Worm (Caenorhabditis elegans) whole organism, L2 larva: ENCODE data around the gene col-176.

Experiments used
- ZK546.5 ChIP-seq: sonication (generic microtip); optimal IDR thresholded peaks from 2 replicates; lab custom pipeline; 2017; ENCODE audit warnings: missing biosample characterization, missing genetic modification characterization
- ama-1 ChIP-seq: fragments of 150-350 bp; optimal IDR thresholded peaks from 2 replicates; lab custom pipeline; 2018; ENCODE audit warnings: inconsistent platforms
- blmp-1 ChIP-seq: sonication (generic microtip); optimal IDR thresholded peaks from 2 replicates; lab custom pipeline; 2017; ENCODE audit warnings: missing genetic modification characterization, mild to moderate bottlenecking, missing compliant biosample characterization, antibody characterized with exemption, moderate library complexity; ENCODE audit not compliant: insufficient read depth
- ceh-16 ChIP-seq: fragments of 150-350 bp; optimal IDR thresholded peaks from 2 replicates; lab custom pipeline; 2014; ENCODE audit warnings: missing biosample characterization, missing genetic modification characterization
- ceh-82 ChIP-seq: fragments of 150-350 bp; optimal IDR thresholded peaks from 2 replicates; lab custom pipeline; 2014; ENCODE audit warnings: missing biosample characterization, missing genetic modification characterization
- egl-27 ChIP-seq: sonication (generic microtip); optimal IDR thresholded peaks from 3 replicates; lab custom pipeline; 2017; ENCODE audit warnings: missing biosample characterization, missing genetic modification reagents, missing genetic modification characterization
- lin-13 ChIP-seq: fragments of 150-350 bp; optimal IDR thresholded peaks from 2 replicates; lab custom pipeline; 2014; ENCODE audit warnings: missing biosample characterization, missing genetic modification reagents, missing genetic modification characterization
- lsy-2 ChIP-seq, 2 experiments: fragments of 150-350 bp in 1 of 2; sonication (generic microtip) in 1 of 2; optimal IDR thresholded peaks; 2 replicates each; lab custom pipeline; 2014 to 2017; ENCODE audit warnings: missing biosample characterization in 2 of 2, missing genetic modification characterization in 2 of 2
- nhr-129 ChIP-seq: fragments of 150-350 bp; optimal IDR thresholded peaks from 2 replicates; lab custom pipeline; 2014; ENCODE audit warnings: missing biosample characterization, missing genetic modification characterization
- unc-62 ChIP-seq: fragments of 150-350 bp; optimal IDR thresholded peaks from 2 replicates; lab custom pipeline; 2014; ENCODE audit warnings: missing biosample characterization, missing genetic modification reagents, missing genetic modification characterization
- ztf-4 ChIP-seq: fragments of 150-350 bp; optimal IDR thresholded peaks from 2 replicates; lab custom pipeline; 2014; ENCODE audit warnings: missing biosample characterization, missing genetic modification characterization

DNA sequence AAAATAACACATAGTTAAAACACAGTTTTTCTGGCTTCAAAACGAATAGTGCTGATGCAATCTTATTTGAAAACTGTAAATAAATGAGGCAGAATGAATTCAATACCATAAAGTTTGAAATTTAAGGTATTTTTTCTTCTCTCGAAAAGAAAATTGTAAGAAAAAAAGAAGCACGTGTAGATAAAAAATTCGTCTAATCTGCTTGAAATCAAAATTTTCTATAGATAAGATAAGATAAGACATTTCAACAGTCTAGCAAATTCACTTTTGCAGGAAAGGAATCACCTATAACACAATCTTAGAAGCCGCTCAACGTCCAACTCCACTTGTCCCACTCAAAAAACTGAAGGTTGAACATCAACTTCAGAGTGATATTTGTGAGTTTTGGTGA, 23.0 kb upstream of the col-176 start:
- TF ChIP-seq ZK546.5 (tag; lab: Kevin White, UChicago) (no peak), lsy-2 (tag; optimal IDR thresholded peaks at IDR 0.05; lab: Kevin White, UChicago) (no peak), ceh-82 (tag; lab: Kevin White, UChicago) (no peak), ceh-16 (tag; lab: Kevin White, UChicago) (no peak), ama-1 (lab: Kevin White, UChicago) (no peak), egl-27 (tag; lab: Kevin White, UChicago) (no peak), blmp-1 (tag; lab: Kevin White, UChicago) (peak; percentile 33), unc-62 (GFP tag; lab: Kevin White, UChicago) (no peak), nhr-129 (tag; lab: Kevin White, UChicago) (no peak), ztf-4 (tag; lab: Kevin White, UChicago) (no peak), lin-13 (GFP tag; lab: Kevin White, UChicago) (no peak)
